Worm (Caenorhabditis elegans): ENCODE results near the gene wrn-1.

Gene wrn-1

DNA sequence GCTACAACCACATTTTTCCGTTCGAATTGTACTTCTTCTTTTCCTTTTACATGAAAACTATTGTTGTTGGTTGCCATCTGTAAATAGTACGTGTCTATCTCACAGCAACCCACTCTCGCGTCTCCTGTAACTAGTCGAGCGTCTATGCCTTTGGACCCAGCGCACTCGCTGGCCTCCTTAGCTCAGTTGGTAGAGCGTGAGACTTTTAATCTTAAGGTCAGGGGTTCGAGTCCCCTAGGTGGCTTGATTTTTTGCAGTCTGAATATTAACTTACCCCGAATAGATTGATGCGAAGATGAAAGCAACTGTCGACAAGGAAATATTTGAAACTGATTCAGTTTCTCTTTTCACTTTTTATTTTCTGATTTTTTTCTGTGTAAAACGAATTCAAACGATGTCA lies 10.3 kb downstream of the wrn-1 start, which contains the start of gene mpz-3 (continued):
- no peak for TF ChIP-seq T26A5.8 (tag; optimal IDR thresholded peaks at IDR 0.05)
- TF ChIP-seq dox-1 (GFP tag; IDR thresholded peaks at IDR 0.05), result no peak
- no peak for TF ChIP-seq akir-1 (GFP tag; optimal IDR thresholded peaks at IDR 0.05)
- TF ChIP-seq athp-1 (tag; optimal IDR thresholded peaks at IDR 0.05), result no peak
- no peak for TF ChIP-seq egrh-3 (GFP tag; IDR thresholded peaks at IDR 0.05)
- no peak for TF ChIP-seq C06A6.2 (GFP tag; conservative IDR thresholded peaks at IDR 0.05)
- TF ChIP-seq egl-44 (GFP tag; IDR thresholded peaks at IDR 0.05), result 0 out of 2 replicates have a peak, but pooled peaks have one; percentile 48
- peak; percentile 84 for TF ChIP-seq B0261.1 (tag; optimal IDR thresholded peaks at IDR 0.05)
- no peak for TF ChIP-seq madf-3 (GFP tag; IDR thresholded peaks at IDR 0.05)
- TF ChIP-seq C17E4.6 (GFP tag; IDR thresholded peaks at IDR 0.05), result 0 out of 2 replicates have a peak, but pooled peaks have one; percentile 19
- no peak for TF ChIP-seq pha-4 (tag; optimal IDR thresholded peaks at IDR 0.05)
- no peak for TF ChIP-seq ceh-79 (tag; optimal IDR thresholded peaks at IDR 0.05)

ce11 chrII:6566628-6567180 lies 11.9 kb downstream of the wrn-1 start, which contains the start of the genes F18C5.5 and F18C5.9:
Gene F18C5.5, minus strand, starts transcription at chrII:6566728.
Gene F18C5.9, plus strand, starts transcription at chrII:6567130.
- TF ChIP-seq him-1 (tag; optimal IDR thresholded peaks at IDR 0.05) (no peak), nfyb-1 (GFP tag; IDR thresholded peaks at IDR 0.05) (no peak), dpff-1 (tag; optimal IDR thresholded peaks at IDR 0.05) (no peak), athp-1 (tag; optimal IDR thresholded peaks at IDR 0.05) (no peak), aptf-3 (GFP tag; IDR thresholded peaks at IDR 0.05) (no peak), tbp1 (GFP tag; optimal IDR thresholded peaks at IDR 0.05) (no peak), attf-3 (GFP tag; conservative IDR thresholded peaks at IDR 0.05) (no peak), akir-1 (GFP tag; optimal IDR thresholded peaks at IDR 0.05) (no peak), attf-5 (GFP tag; optimal IDR thresholded peaks at IDR 0.05) (no peak), lir-1 (GFP tag; conservative IDR thresholded peaks at IDR 0.05) (no peak), rpc-1 (optimal IDR thresholded peaks at IDR 0.05) (no peak), rpc-1 (tag; optimal IDR thresholded peaks at IDR 0.05) (no peak), rcor-1 (GFP tag; IDR thresholded peaks at IDR 0.05) (no peak), F37B4.10 (GFP tag; IDR thresholded peaks at IDR 0.05) (no peak), xnd-1 (tag; optimal IDR thresholded peaks at IDR 0.05) (no peak), lsl-1 (GFP tag; optimal IDR thresholded peaks at IDR 0.05) (no peak), hsf-1 (GFP tag; IDR thresholded peaks at IDR 0.05) (no peak), lin-26 (GFP tag; IDR thresholded peaks at IDR 0.05) (no peak)

DNA sequence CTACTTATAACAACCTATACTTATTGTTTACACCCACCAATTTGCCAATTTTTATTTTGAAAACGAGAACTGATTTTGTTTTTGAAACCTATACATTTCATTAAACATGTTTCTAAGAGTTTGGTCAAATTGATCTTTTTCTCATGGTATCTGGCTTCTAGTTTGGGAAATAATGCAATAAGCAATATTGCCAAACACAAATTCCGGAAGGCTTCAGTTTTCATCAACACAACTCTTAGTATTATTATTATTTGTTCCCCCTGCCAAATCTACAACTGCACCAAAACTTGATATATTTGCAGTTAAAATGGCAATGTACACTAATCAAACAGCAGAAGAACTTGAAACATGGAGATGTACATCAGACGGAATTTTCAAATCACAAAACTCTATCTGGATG lies 13.9 kb downstream of the wrn-1 start, which contains the start of gene sra-27:
Gene sra-27, plus strand, starts transcription at position 301 of the 400 bp plus-strand sequence.
- TF ChIP-seq repo-1 (tag; optimal IDR thresholded peaks at IDR 0.05), result no peak
- no peak for TF ChIP-seq attf-3 (GFP tag; conservative IDR thresholded peaks at IDR 0.05)
- TF ChIP-seq mxl-1 (tag; optimal IDR thresholded peaks at IDR 0.05), result no peak
- no peak for TF ChIP-seq K12H6.12 (tag; optimal IDR thresholded peaks at IDR 0.05)

DNA sequence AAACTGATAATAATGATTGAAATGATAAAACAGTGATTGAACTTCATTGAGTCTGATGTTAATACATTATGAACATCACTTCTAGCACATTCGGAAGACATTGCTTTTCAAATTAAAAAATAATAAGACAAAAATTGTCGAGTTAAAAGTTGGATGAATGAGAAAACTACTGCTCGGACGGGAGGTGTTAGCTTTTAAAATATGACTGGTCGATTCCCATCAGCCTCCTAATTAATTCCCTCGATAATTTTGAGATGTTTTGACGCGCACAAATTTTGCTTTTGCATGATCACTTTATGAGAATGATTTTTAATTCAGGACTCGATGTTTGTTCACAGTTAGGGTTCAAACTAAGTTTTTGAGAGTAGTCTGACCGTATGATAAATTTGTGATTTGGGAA lies 18.9 kb downstream of the wrn-1 start, which contains the start of gene sra-28:
Gene sra-28, minus strand, starts transcription at position 101 of the 400 bp plus-strand sequence.
- no peak for TF ChIP-seq C17E4.6 (GFP tag; IDR thresholded peaks at IDR 0.05)
- TF ChIP-seq gei-17 (GFP tag; optimal IDR thresholded peaks at IDR 0.05), result no peak
- TF ChIP-seq nfyb-1 (GFP tag; IDR thresholded peaks at IDR 0.05), result no peak
- TF ChIP-seq aptf-2 (GFP tag; conservative IDR thresholded peaks at IDR 0.05), result no peak
- no peak for TF ChIP-seq aptf-3 (GFP tag; IDR thresholded peaks at IDR 0.05)
- no peak for TF ChIP-seq ztf-3 (GFP tag; optimal IDR thresholded peaks at IDR 0.05)

All from whole organism, young adult.